Fruit fly (Drosophila melanogaster) whole organism, embryonic: ENCODE data around the gene HP1b.

Source experiments
- B-H2 ChIP-seq: fragments of 200-800 bp; sonication (Bioruptor generic); optimal IDR thresholded peaks from 2 replicates; lab custom pipeline; 2018; ENCODE audit warnings: missing biosample characterization, mild to moderate bottlenecking, missing genetic modification characterization
- Bdp1 ChIP-seq: fragments of 200-800 bp; sonication (Bioruptor generic); optimal IDR thresholded peaks from 3 replicates; lab custom pipeline; 2016; ENCODE audit warnings: missing biosample characterization, missing genetic modification characterization
- CG10543 ChIP-seq: fragments of 200-800 bp; sonication (Bioruptor generic); optimal IDR thresholded peaks from 3 replicates; lab custom pipeline; 2017; ENCODE audit warnings: missing biosample characterization, mild to moderate bottlenecking, missing genetic modification characterization, moderate library complexity
- CG12071 ChIP-seq: fragments of 200-800 bp; sonication (Bioruptor generic); optimal IDR thresholded peaks from 3 replicates; lab custom pipeline; 2018; ENCODE audit warnings: missing biosample characterization, mild to moderate bottlenecking, missing genetic modification characterization
- CG13123 ChIP-seq: fragments of 200-800 bp; sonication (Bioruptor generic); optimal IDR thresholded peaks from 2 replicates; lab custom pipeline; 2016; ENCODE audit warnings: missing biosample characterization, missing genetic modification characterization
- CG13287 ChIP-seq: fragments of 200-800 bp; sonication (Bioruptor generic); IDR thresholded peaks from 2 replicates; pipeline ENCODE4 v1.3.6; 2022; ENCODE audit warnings: missing biosample characterization, missing genetic modification characterization; ENCODE audit not compliant: partially characterized antibody
- CG13775 ChIP-seq: fragments of 200-800 bp; sonication (Bioruptor generic); optimal IDR thresholded peaks from 3 replicates; lab custom pipeline; 2017; ENCODE audit warnings: missing biosample characterization, mild to moderate bottlenecking, missing genetic modification characterization
- CG2116 ChIP-seq: fragments of 200-800 bp; sonication (Bioruptor generic); optimal IDR thresholded peaks from 3 replicates; lab custom pipeline; 2018; ENCODE audit warnings: missing biosample characterization, mild to moderate bottlenecking, missing genetic modification characterization
- CG2129 ChIP-seq: fragments of 200-800 bp; sonication (Bioruptor generic); IDR thresholded peaks from 2 replicates; pipeline ENCODE4 v1.3.6; 2022; ENCODE audit warnings: missing biosample characterization, missing genetic modification characterization; ENCODE audit not compliant: partially characterized antibody
- CG2712 ChIP-seq: fragments of 200-800 bp; optimal IDR thresholded peaks from 3 replicates; lab custom pipeline; 2019; ENCODE audit warnings: missing biosample characterization, mild to moderate bottlenecking, missing genetic modification characterization, moderate library complexity
- CG2875 ChIP-seq: fragments of 200-800 bp; sonication (Bioruptor generic); optimal IDR thresholded peaks from 2 replicates; lab custom pipeline; 2017; ENCODE audit warnings: missing biosample characterization, mild to moderate bottlenecking, missing genetic modification characterization, missing genetic modification reagents
- CG3407 ChIP-seq: fragments of 200-800 bp; sonication (Bioruptor generic); optimal IDR thresholded peaks from 2 replicates; lab custom pipeline; 2018; ENCODE audit warnings: missing biosample characterization, mild to moderate bottlenecking, missing genetic modification characterization
- CG4820 ChIP-seq: fragments of 200-800 bp; sonication (Bioruptor generic); optimal IDR thresholded peaks from 3 replicates; lab custom pipeline; 2016; ENCODE audit warnings: missing biosample characterization, missing genetic modification characterization
- CG6272 ChIP-seq: fragments of 200-800 bp; sonication (Bioruptor generic); IDR thresholded peaks from 2 replicates; pipeline ENCODE4 v1.3.6; 2022; ENCODE audit warnings: missing biosample characterization, missing genetic modification characterization
- CG6654 ChIP-seq: fragments of 200-800 bp; sonication (Bioruptor generic); optimal IDR thresholded peaks from 2 replicates; lab custom pipeline; 2017; ENCODE audit warnings: missing biosample characterization, mild to moderate bottlenecking, missing genetic modification characterization
- CG6765 ChIP-seq: fragments of 200-800 bp; sonication (Bioruptor generic); optimal IDR thresholded peaks from 3 replicates; lab custom pipeline; 2017; ENCODE audit warnings: missing biosample characterization, mild to moderate bottlenecking, missing genetic modification characterization
- CG9727 ChIP-seq: fragments of 200-800 bp; sonication (Bioruptor generic); optimal IDR thresholded peaks from 3 replicates; lab custom pipeline; 2017; ENCODE audit warnings: missing biosample characterization, mild to moderate bottlenecking, missing genetic modification characterization
- Chrac-16 ChIP-seq: fragments of 200-800 bp; sonication (Bioruptor generic); optimal IDR thresholded peaks from 3 replicates; lab custom pipeline; 2016; ENCODE audit warnings: missing biosample characterization, missing genetic modification characterization
- D19A ChIP-seq: fragments of 200-800 bp; optimal IDR thresholded peaks from 3 replicates; lab custom pipeline; 2019; ENCODE audit warnings: missing biosample characterization, mild to moderate bottlenecking, missing genetic modification characterization, moderate library complexity
- Drgx ChIP-seq: fragments of 200-800 bp; sonication (Bioruptor generic); IDR thresholded peaks from 2 replicates; pipeline ENCODE4 v1.3.6; 2022; ENCODE audit warnings: missing biosample characterization, missing genetic modification characterization
- Ets97D ChIP-seq: fragments of 200-800 bp; sonication (Bioruptor generic); optimal IDR thresholded peaks from 3 replicates; lab custom pipeline; 2016; ENCODE audit warnings: missing biosample characterization, missing genetic modification characterization
- Fer1 ChIP-seq: fragments of 200-800 bp; sonication (Bioruptor generic); optimal IDR thresholded peaks from 2 replicates; lab custom pipeline; 2017; ENCODE audit warnings: missing biosample characterization, mild to moderate bottlenecking, missing genetic modification characterization
- Fer2 ChIP-seq: fragments of 200-800 bp; sonication (Bioruptor generic); optimal IDR thresholded peaks from 2 replicates; lab custom pipeline; 2018; ENCODE audit warnings: missing biosample characterization, mild to moderate bottlenecking, missing genetic modification characterization, moderate library complexity
- H15 ChIP-seq: fragments of 200-800 bp; sonication (Bioruptor generic); IDR thresholded peaks from 3 replicates; pipeline ENCODE4 v1.3.6; 2022; ENCODE audit warnings: missing biosample characterization, missing genetic modification characterization
- Kr ChIP-seq: fragments of 200-800 bp; sonication (Bioruptor generic); optimal IDR thresholded peaks from 2 replicates; lab custom pipeline; 2017; ENCODE audit warnings: missing biosample characterization, mild to moderate bottlenecking, missing genetic modification characterization
- Mes4 ChIP-seq: fragments of 200-800 bp; sonication (Bioruptor generic); optimal IDR thresholded peaks from 2 replicates; lab custom pipeline; 2016; ENCODE audit warnings: missing biosample characterization, missing genetic modification characterization
- Oli ChIP-seq: fragments of 200-800 bp; sonication (Bioruptor generic); optimal IDR thresholded peaks from 2 replicates; lab custom pipeline; 2018; ENCODE audit warnings: missing biosample characterization, mild to moderate bottlenecking, missing genetic modification characterization, moderate library complexity
- Optix ChIP-seq: fragments of 200-800 bp; sonication (Bioruptor generic); IDR thresholded peaks from 3 replicates; pipeline ENCODE4 v1.3.6; 2022; ENCODE audit warnings: missing biosample characterization, missing genetic modification characterization
- Sox100B ChIP-seq: fragments of 200-800 bp; sonication (Bioruptor generic); optimal IDR thresholded peaks from 3 replicates; lab custom pipeline; 2018; ENCODE audit warnings: missing biosample characterization, mild to moderate bottlenecking, missing genetic modification characterization
- Spps ChIP-seq: fragments of 200-800 bp; sonication (Bioruptor generic); optimal IDR thresholded peaks from 2 replicates; lab custom pipeline; 2018; ENCODE audit warnings: missing biosample characterization, mild to moderate bottlenecking, missing genetic modification characterization
- Stat92E ChIP-seq, 3 experiments: fragments of >200 bp in 2 of 3; fragments of 200-800 bp in 1 of 3; sonication (Bioruptor generic) in 1 of 3; optimal IDR thresholded peaks; 2 replicates each; lab custom pipeline; 2017 to 2019; ENCODE audit warnings: missing biosample characterization in 3 of 3, missing genetic modification characterization in 3 of 3, mild to moderate bottlenecking in 1 of 3, moderate library complexity in 1 of 3
- abd-A ChIP-seq: fragments of 200-800 bp; sonication (Bioruptor generic); optimal IDR thresholded peaks from 3 replicates; lab custom pipeline; 2019; ENCODE audit warnings: missing biosample characterization, mild to moderate bottlenecking, missing genetic modification characterization, moderate library complexity
- ac ChIP-seq: fragments of 200-800 bp; sonication (Bioruptor generic); optimal IDR thresholded peaks from 3 replicates; lab custom pipeline; 2017; ENCODE audit warnings: missing biosample characterization, mild to moderate bottlenecking, missing genetic modification characterization
- bsh ChIP-seq, 2 experiments: fragments of 200-800 bp; sonication (Bioruptor generic); optimal IDR thresholded peaks; 2 replicates each; lab custom pipeline; 2017 to 2018; ENCODE audit warnings: mild to moderate bottlenecking in 2 of 2, missing biosample characterization in 2 of 2, missing genetic modification characterization in 2 of 2, moderate library complexity in 1 of 2
- dimm ChIP-seq: fragments of 200-800 bp; sonication (Bioruptor generic); IDR thresholded peaks from 2 replicates; pipeline ENCODE4 v1.3.6; 2022; ENCODE audit warnings: missing biosample characterization, missing genetic modification characterization
- en ChIP-seq: fragments of 200-800 bp; sonication (Bioruptor generic); optimal IDR thresholded peaks from 2 replicates; lab custom pipeline; 2016; ENCODE audit warnings: missing biosample characterization, missing genetic modification characterization
- exex ChIP-seq: fragments of 200-800 bp; sonication (Bioruptor generic); optimal IDR thresholded peaks from 4 replicates; lab custom pipeline; 2018; ENCODE audit warnings: missing biosample characterization, mild to moderate bottlenecking, missing genetic modification characterization, moderate library complexity
- fd102C ChIP-seq: fragments of 200-800 bp; sonication (Bioruptor generic); optimal IDR thresholded peaks from 2 replicates; lab custom pipeline; 2018; ENCODE audit warnings: missing biosample characterization, mild to moderate bottlenecking, missing genetic modification characterization, moderate library complexity
- fu2 ChIP-seq: fragments of 200-800 bp; sonication (Bioruptor generic); optimal IDR thresholded peaks from 2 replicates; lab custom pipeline; 2016; ENCODE audit warnings: missing biosample characterization, missing genetic modification characterization
- gcm ChIP-seq: fragments of 200-800 bp; sonication (Bioruptor generic); optimal IDR thresholded peaks from 2 replicates; lab custom pipeline; 2019; ENCODE audit warnings: missing biosample characterization, mild to moderate bottlenecking, missing genetic modification characterization, moderate library complexity
- grn ChIP-seq: fragments of 200-800 bp; sonication (Bioruptor generic); optimal IDR thresholded peaks from 3 replicates; lab custom pipeline; 2017; ENCODE audit warnings: missing biosample characterization, missing genetic modification characterization
- ham ChIP-seq: fragments of 200-800 bp; sonication (Bioruptor generic); IDR thresholded peaks from 2 replicates; pipeline ENCODE4 v1.3.6; 2022; ENCODE audit warnings: missing biosample characterization, missing genetic modification characterization
- luna ChIP-seq: fragments of 200-800 bp; sonication (Bioruptor generic); optimal IDR thresholded peaks from 2 replicates; lab custom pipeline; 2016; ENCODE audit warnings: missing biosample characterization, missing genetic modification characterization
- nmo ChIP-seq: fragments of 200-800 bp; sonication (Bioruptor generic); optimal IDR thresholded peaks from 2 replicates; lab custom pipeline; 2018; ENCODE audit warnings: missing biosample characterization, mild to moderate bottlenecking, missing genetic modification characterization, moderate library complexity
- pzg ChIP-seq: fragments of 200-800 bp; sonication (Bioruptor generic); optimal IDR thresholded peaks from 3 replicates; lab custom pipeline; 2018; ENCODE audit warnings: missing biosample characterization, mild to moderate bottlenecking, missing genetic modification characterization, moderate library complexity
- ro ChIP-seq: fragments of 200-800 bp; sonication (Bioruptor generic); IDR thresholded peaks from 2 replicates; pipeline ENCODE4 v1.3.6; 2022; ENCODE audit warnings: missing biosample characterization, missing genetic modification characterization
- run ChIP-seq: fragments of 200-800 bp; sonication (Bioruptor generic); optimal IDR thresholded peaks from 3 replicates; lab custom pipeline; 2018; ENCODE audit warnings: missing biosample characterization, mild to moderate bottlenecking, missing genetic modification characterization
- seq ChIP-seq: fragments of 200-800 bp; sonication (Bioruptor generic); IDR thresholded peaks from 2 replicates; pipeline ENCODE4 v1.3.6; 2022; ENCODE audit warnings: missing biosample characterization, missing genetic modification characterization
- stc ChIP-seq: fragments of 200-800 bp; sonication (Bioruptor generic); IDR thresholded peaks from 2 replicates; pipeline ENCODE4 v1.3.6; 2022; ENCODE audit warnings: missing biosample characterization, missing genetic modification characterization
- tna ChIP-seq: fragments of 200-800 bp; sonication (Bioruptor generic); IDR thresholded peaks from 2 replicates; pipeline ENCODE4 v1.3.6; 2022; ENCODE audit warnings: missing biosample characterization, missing genetic modification characterization; ENCODE audit not compliant: partially characterized antibody

The HP1b gene

dm6 chrX:9127264-9128011, 46.6 kb downstream of the HP1b start (continued):
- TF ChIP-seq D19A = no peak
- TF ChIP-seq grn (GFP tag; lab: Kevin White, UChicago) = no peak
- no peak for TF ChIP-seq exex (tag; lab: Kevin White, UChicago)
- TF ChIP-seq Drgx (GFP tag; lab: Robert Waterston, UW) = 0 out of 2 replicates have a peak, but pooled peaks have one; percentile 12
- TF ChIP-seq Optix (GFP tag; lab: Robert Waterston, UW) = no peak
- TF ChIP-seq Stat92E (GFP tag; optimal IDR thresholded peaks at IDR 0.05; lab: Kevin White, UChicago) = no peak
- no peak for TF ChIP-seq en (GFP tag; lab: Kevin White, UChicago)
- peak; percentile 20 for TF ChIP-seq CG2712 (tag; lab: Kevin White, UChicago)
- no peak for TF ChIP-seq Ets97D (GFP tag; lab: Kevin White, UChicago)
- TF ChIP-seq luna = no peak
- TF ChIP-seq CG13287 (GFP tag; lab: Robert Waterston, UW) = no peak
- no peak for TF ChIP-seq B-H2 (GFP tag; lab: Kevin White, UChicago)
- no peak for TF ChIP-seq ro (GFP tag; lab: Robert Waterston, UW)
- no peak for TF ChIP-seq CG13123
- TF ChIP-seq Mes4 (GFP tag; lab: Kevin White, UChicago) = no peak
- no peak for TF ChIP-seq CG6654
- TF ChIP-seq stc = no peak
- TF ChIP-seq pzg (GFP tag; lab: Kevin White, UChicago) = no peak
- TF ChIP-seq CG2875 (GFP tag; lab: Kevin White, UChicago) = no peak
- TF ChIP-seq dimm = no peak
- no peak for TF ChIP-seq CG6272 (GFP tag; lab: Robert Waterston, UW)
- TF ChIP-seq fd102C (GFP tag; lab: Kevin White, UChicago) = no peak
- no peak for TF ChIP-seq Chrac-16 (GFP tag; lab: Kevin White, UChicago)
- TF ChIP-seq CG9727 (GFP tag; lab: Kevin White, UChicago) = no peak
- no peak for TF ChIP-seq CG13775 (GFP tag; lab: Kevin White, UChicago)
- no peak for TF ChIP-seq Fer2 (tag; lab: Kevin White, UChicago)
- TF ChIP-seq Sox100B = no peak
- TF ChIP-seq abd-A (tag; lab: Kevin White, UChicago) = no peak
- TF ChIP-seq run (tag; lab: Kevin White, UChicago) = no peak
- no peak for TF ChIP-seq ham
- TF ChIP-seq Spps (tag; lab: Kevin White, UChicago) = no peak
- TF ChIP-seq gcm (GFP tag; lab: Kevin White, UChicago) = no peak
- no peak for TF ChIP-seq nmo (GFP tag; lab: Kevin White, UChicago)
- TF ChIP-seq Oli (tag; lab: Kevin White, UChicago) = peak; percentile 33
- TF ChIP-seq H15 (GFP tag; lab: Robert Waterston, UW) = no peak
- TF ChIP-seq Bdp1 (GFP tag; lab: Kevin White, UChicago) = no peak
- no peak for TF ChIP-seq tna
- TF ChIP-seq CG12071 (GFP tag; lab: Kevin White, UChicago) = no peak
- TF ChIP-seq CG10543 (GFP tag; lab: Kevin White, UChicago) = no peak
- TF ChIP-seq CG4820 = no peak
- TF ChIP-seq Fer1 (GFP tag; lab: Kevin White, UChicago) = no peak
- peak; percentile 56 for TF ChIP-seq Kr (GFP tag; lab: Kevin White, UChicago)
- TF ChIP-seq CG3407 (GFP tag; lab: Kevin White, UChicago) = no peak
- TF ChIP-seq CG2116 (GFP tag; lab: Kevin White, UChicago) = no peak
- TF ChIP-seq seq = no peak
- no peak for TF ChIP-seq CG2129
- TF ChIP-seq CG6765 (GFP tag; lab: Kevin White, UChicago) = no peak
- no peak for TF ChIP-seq ac (GFP tag; lab: Kevin White, UChicago)
- TF ChIP-seq bsh (GFP tag; optimal IDR thresholded peaks at IDR 0.05; lab: Kevin White, UChicago) = peak in 1 of 2 experiments; percentile 20
- TF ChIP-seq fu2 (GFP tag; lab: Kevin White, UChicago) = no peak
